Worm (Caenorhabditis elegans): Measurements from ENCODE around the gene col-118.

DNA sequence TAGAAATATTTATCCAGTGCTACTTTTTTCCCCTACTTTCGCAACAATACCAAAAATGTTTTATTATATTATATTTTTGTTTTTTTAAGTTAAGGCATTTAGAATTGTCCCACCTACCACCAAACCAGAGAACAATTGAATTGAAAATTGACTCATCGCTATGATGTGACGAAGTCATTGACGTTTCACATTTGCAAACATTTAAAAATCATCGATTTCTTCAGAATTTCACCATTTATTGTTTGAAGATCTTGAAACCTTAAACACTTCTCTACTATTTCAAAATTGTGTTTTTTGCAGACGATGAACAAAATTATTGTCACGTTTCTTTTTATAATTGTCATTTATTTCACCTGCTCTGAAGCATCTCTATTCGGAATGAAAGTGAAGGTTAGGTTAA is 33.2 kb downstream of the col-118 start, which contains the start of gene C09G9.8:
- no peak for TF ChIP-seq nhr-6 (tag; optimal IDR thresholded peaks at IDR 0.05)
- no peak for TF ChIP-seq ama-1 (optimal IDR thresholded peaks at IDR 0.05)
- no peak for TF ChIP-seq nhr-11 (tag; optimal IDR thresholded peaks at IDR 0.05)
- no peak for TF ChIP-seq nhr-237 (tag; optimal IDR thresholded peaks at IDR 0.05)
- TF ChIP-seq Y5F2A.4 (GFP tag; optimal IDR thresholded peaks at IDR 0.05) = no peak
- no peak for TF ChIP-seq jun-1 (tag; optimal IDR thresholded peaks at IDR 0.05)
- TF ChIP-seq daf-12 (tag; optimal IDR thresholded peaks at IDR 0.05) = no peak
